Worm (Caenorhabditis elegans): ENCODE measurements around the gene W07G1.1.

The W07G1.1 gene

DNA sequence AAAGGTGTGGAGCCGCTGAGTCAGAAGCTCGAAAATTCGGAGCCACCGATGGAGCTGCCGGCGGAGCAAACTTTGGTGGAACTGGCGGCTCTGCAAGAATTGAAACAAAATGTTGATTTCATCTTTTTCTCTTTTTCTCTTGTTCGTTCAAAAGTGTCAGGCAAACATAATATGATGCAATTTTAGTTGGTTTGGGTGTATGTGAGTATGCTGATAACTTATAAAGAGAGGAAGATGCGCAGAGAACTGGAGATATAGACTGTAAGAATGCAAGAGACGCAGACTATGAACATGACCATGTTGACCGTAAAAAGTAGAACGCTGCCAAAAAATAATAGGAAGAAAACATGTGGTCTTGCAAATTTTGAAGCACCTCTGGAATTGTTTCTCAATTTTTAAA is 14.6 kb upstream of the W07G1.1 start (continued):
- TF ChIP-seq pag-3 (tag; optimal IDR thresholded peaks at IDR 0.05; ENCODE audit: borderline replicate concordance, insufficient read depth) (no peak), elt-3 (tag; optimal IDR thresholded peaks at IDR 0.05) (peak in 1 of 6 experiments; percentile 39)

DNA sequence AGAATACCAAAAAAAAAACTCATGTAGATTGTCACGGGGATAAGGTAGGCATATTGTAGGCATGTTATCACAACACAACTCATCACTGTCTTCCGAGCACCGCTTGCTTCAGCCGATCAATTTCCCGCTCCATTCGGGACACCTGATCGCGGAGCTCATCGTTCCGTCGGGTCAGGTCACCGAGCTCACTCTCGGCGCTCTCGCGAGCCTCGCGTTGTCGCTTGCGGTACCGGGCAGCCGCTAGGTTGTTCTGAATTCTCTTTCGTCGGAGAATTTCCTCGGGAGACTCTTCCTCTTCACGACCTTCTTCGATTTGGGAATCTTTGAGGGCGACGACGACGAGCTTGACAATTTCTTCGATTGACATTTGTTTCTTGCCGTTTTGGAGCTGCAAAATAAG is 12.6 kb upstream of the W07G1.1 start:
- TF ChIP-seq efl-1 (optimal IDR thresholded peaks at IDR 0.05), result no peak
- no peak for TF ChIP-seq efl-1 (GFP tag; optimal IDR thresholded peaks at IDR 0.05 in 1 of 2)
- no peak for TF ChIP-seq dpl-1 (GFP tag; optimal IDR thresholded peaks at IDR 0.05)

DNA sequence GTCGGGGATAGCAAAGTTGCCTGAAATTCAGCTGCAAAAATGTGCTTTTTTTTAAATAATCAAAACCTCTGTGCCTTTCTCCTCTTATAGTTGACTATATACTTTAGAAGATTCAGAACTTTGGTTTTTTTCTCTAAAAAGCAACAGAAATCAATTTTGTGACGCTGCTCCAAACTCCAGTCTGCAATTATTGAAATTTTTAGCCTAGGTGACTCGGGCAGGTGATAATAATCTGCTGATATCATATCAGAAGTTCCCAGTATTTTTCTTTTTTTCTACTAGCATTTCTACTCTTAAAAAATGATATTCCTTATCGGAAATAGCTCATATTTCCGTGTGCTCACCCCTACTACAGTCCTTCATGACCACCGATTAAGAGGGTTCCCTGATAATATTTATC is 9.9 kb upstream of the W07G1.1 start, which contains the start of gene sre-44:
sre-44 (plus strand) TSS at position 301 of the 400 bp plus-strand sequence.
- TF ChIP-seq fkh-10 (GFP tag; optimal IDR thresholded peaks at IDR 0.05), result no peak
- TF ChIP-seq elt-2 (tag; optimal IDR thresholded peaks at IDR 0.05), result peak; percentile 26
- no peak for TF ChIP-seq efl-3 (GFP tag; optimal IDR thresholded peaks at IDR 0.05)
- no peak for TF ChIP-seq egl-13 (tag; optimal IDR thresholded peaks at IDR 0.05)
- no peak for TF ChIP-seq tbx-2 (tag; optimal IDR thresholded peaks at IDR 0.05)
- TF ChIP-seq nhr-237 (tag; optimal IDR thresholded peaks at IDR 0.05), result no peak
- TF ChIP-seq lin-13 (GFP tag; optimal IDR thresholded peaks at IDR 0.05), result no peak
- no peak for TF ChIP-seq nhr-12 (tag; optimal IDR thresholded peaks at IDR 0.05)
- no peak for TF ChIP-seq C34B4.2 (tag; optimal IDR thresholded peaks at IDR 0.05)
- no peak for TF ChIP-seq hlh-17 (GFP tag; optimal IDR thresholded peaks at IDR 0.05; ENCODE audit: borderline replicate concordance)
- TF ChIP-seq nhr-85 (tag), result peak; percentile 20
- no peak for TF ChIP-seq ztf-11 (tag; optimal IDR thresholded peaks at IDR 0.05)

DNA sequence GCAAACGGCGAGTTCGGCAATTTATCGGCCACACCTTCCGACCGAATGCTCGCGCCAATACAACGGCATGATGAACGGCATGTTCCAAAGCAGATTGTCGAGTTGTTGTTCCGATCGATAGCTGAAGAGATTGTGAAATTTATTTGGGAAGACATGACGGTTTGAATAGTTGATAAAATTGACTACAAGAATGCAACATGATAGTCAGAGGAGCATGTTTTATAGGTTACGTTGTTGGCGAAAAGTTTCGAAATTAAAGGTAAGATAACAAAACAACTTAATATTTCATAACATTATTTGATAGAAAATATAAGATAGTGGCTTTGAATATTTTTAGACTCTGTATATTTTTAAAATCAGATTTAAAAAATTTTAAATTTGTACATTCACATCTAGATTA is 6.1 kb upstream of the W07G1.1 start:
- TF ChIP-seq elt-2 (tag; optimal IDR thresholded peaks at IDR 0.05) (peak; percentile 44), snpc-4 (tag; optimal IDR thresholded peaks at IDR 0.05) (no peak)

DNA sequence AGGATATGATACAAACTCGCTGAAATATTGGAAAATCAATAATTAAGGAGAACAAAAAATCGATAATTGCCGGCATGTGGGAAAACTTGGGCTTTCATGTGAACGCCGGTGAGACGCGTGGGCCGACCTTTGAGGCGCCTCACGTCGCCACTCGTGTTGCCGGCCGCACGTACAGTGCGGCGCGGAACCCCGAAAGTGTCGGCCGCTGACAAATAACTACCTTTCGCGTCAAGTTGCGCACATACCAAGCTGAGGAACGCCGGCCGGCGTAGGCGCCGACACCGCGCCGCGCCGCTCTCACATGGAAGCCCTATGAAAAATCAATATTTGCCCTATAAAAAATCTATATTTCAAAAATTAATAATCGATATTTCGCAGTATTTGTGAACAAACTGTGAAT is 1.1 kb downstream of the W07G1.1 start:
- TF ChIP-seq pqm-1 (tag; optimal IDR thresholded peaks at IDR 0.05) (no peak), lir-3 (tag; optimal IDR thresholded peaks at IDR 0.05; ENCODE audit: poor library complexity) (no peak), nhr-76 (tag; optimal IDR thresholded peaks at IDR 0.05) (no peak), skn-1 (tag; optimal IDR thresholded peaks at IDR 0.05) (no peak), C16A3.4 (tag; optimal IDR thresholded peaks at IDR 0.05) (no peak), ztf-4 (tag; optimal IDR thresholded peaks at IDR 0.05) (no peak), lin-39 (tag; optimal IDR thresholded peaks at IDR 0.05) (no peak), snu-23 (GFP tag; optimal IDR thresholded peaks at IDR 0.05) (no peak), isw-1 (GFP tag; IDR thresholded peaks at IDR 0.05) (no peak), tbx-2 (tag; optimal IDR thresholded peaks at IDR 0.05) (no peak), dsc-1 (tag; optimal IDR thresholded peaks at IDR 0.05) (no peak)

DNA sequence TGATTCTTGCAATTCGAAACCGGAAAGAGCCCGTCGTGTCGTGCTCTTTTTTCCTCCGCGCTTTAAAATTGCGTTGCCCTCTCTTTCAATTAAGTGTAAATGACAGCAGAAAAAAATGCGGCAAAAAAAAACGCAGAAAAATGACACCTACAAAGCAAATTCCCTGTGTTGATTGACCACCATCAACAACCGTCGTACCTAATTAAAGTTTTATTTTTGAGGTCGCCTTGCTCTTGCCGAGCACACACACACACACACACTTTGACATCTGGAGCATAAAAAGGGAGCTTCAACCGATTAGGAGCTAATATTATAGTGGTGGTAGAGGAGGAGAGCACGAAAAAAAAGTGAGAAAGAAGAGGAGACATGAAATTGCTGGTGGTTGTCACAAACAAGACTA is 3.5 kb downstream of the W07G1.1 start:
- no peak for TF ChIP-seq tlp-1 (tag; optimal IDR thresholded peaks at IDR 0.05)
- peak; percentile 17 for TF ChIP-seq egl-13 (tag; optimal IDR thresholded peaks at IDR 0.05)
- peak; percentile 52 for TF ChIP-seq ceh-8 (GFP tag; optimal IDR thresholded peaks at IDR 0.05)
- no peak for TF ChIP-seq rnt-1 (tag; optimal IDR thresholded peaks at IDR 0.05)
- TF ChIP-seq zag-1 (tag; optimal IDR thresholded peaks at IDR 0.05), result no peak
- no peak for TF ChIP-seq nhr-71 (tag; optimal IDR thresholded peaks at IDR 0.05)
- no peak for TF ChIP-seq efl-1 (optimal IDR thresholded peaks at IDR 0.05)
- TF ChIP-seq efl-1 (GFP tag; optimal IDR thresholded peaks at IDR 0.05 in 1 of 2), result peak in 1 of 2 experiments; percentile 78
- TF ChIP-seq F16B12.6 (tag; optimal IDR thresholded peaks at IDR 0.05), result no peak
- TF ChIP-seq unc-86 (tag; optimal IDR thresholded peaks at IDR 0.05), result no peak
- no peak for TF ChIP-seq fkh-8 (tag; optimal IDR thresholded peaks at IDR 0.05)
- no peak for TF ChIP-seq aha-1 (tag; optimal IDR thresholded peaks at IDR 0.05)
- peak; percentile 55 for TF ChIP-seq lin-14 (GFP tag; optimal IDR thresholded peaks at IDR 0.05)

Measured in whole organism, L1 larva.